Worm (Caenorhabditis elegans) whole organism, late embryonic: Measurements from ENCODE around the gene C44H4.4.

ENCODE experiments used
- F13H6.1 ChIP-seq: sonication (generic microtip); optimal IDR thresholded peaks from 2 replicates; lab custom pipeline; 2016; ENCODE audit warnings: missing genetic modification characterization, missing compliant biosample characterization
- ama-1 ChIP-seq: fragments of 150-350 bp; optimal IDR thresholded peaks from 2 replicates; lab custom pipeline; 2014
- ceh-24 ChIP-seq: sonication (generic microtip); optimal IDR thresholded peaks from 2 replicates; lab custom pipeline; 2016; ENCODE audit warnings: mild to moderate bottlenecking, missing genetic modification characterization, missing compliant biosample characterization
- ceh-34 ChIP-seq: sonication (generic microtip); optimal IDR thresholded peaks from 2 replicates; lab custom pipeline; 2016; ENCODE audit warnings: mild to moderate bottlenecking, missing genetic modification characterization, missing compliant biosample characterization
- dve-1 ChIP-seq: sonication (generic microtip); optimal IDR thresholded peaks from 2 replicates; lab custom pipeline; 2017; ENCODE audit warnings: antibody characterized with exemption, mild to moderate bottlenecking, missing genetic modification characterization, missing compliant biosample characterization
- ets-4 ChIP-seq: sonication (generic microtip); optimal IDR thresholded peaks from 2 replicates; lab custom pipeline; 2016; ENCODE audit warnings: missing genetic modification characterization, missing compliant biosample characterization
- nhr-11 ChIP-seq: fragments of 150-350 bp; optimal IDR thresholded peaks from 2 replicates; lab custom pipeline; 2014; ENCODE audit warnings: missing biosample characterization, missing genetic modification characterization
- pha-4 ChIP-seq: fragments of 150-350 bp; optimal IDR thresholded peaks from 2 replicates; lab custom pipeline; 2018; ENCODE audit warnings: missing biosample characterization, missing genetic modification reagents, missing genetic modification characterization
- ref-2 ChIP-seq: sonication (generic microtip); optimal IDR thresholded peaks from 2 replicates; lab custom pipeline; 2016; ENCODE audit warnings: missing genetic modification characterization, missing compliant biosample characterization

- TF ChIP-seq nhr-11 (no peak), ets-4 (no peak), ref-2 (no peak), F13H6.1 (tag; lab: Kevin White, UChicago) (no peak), ceh-24 (tag; lab: Kevin White, UChicago) (no peak), ceh-34 (no peak), dve-1 (tag; lab: Kevin White, UChicago) (no peak), pha-4 (tag; lab: Kevin White, UChicago) (no peak), ama-1 (lab: Kevin White, UChicago) (no peak)
These were observed 39.9 kb upstream of the C44H4.4 start, which contains the start of gene F54E4.2 for ce11 chrX:14628816-14629215.
